Fruit fly (Drosophila melanogaster): Measurements from ENCODE around the gene TAF1B.
A peak's percentile ranks its signal among the peaks of the same experiment; 100 is the strongest.

The TAF1B gene

DNA sequence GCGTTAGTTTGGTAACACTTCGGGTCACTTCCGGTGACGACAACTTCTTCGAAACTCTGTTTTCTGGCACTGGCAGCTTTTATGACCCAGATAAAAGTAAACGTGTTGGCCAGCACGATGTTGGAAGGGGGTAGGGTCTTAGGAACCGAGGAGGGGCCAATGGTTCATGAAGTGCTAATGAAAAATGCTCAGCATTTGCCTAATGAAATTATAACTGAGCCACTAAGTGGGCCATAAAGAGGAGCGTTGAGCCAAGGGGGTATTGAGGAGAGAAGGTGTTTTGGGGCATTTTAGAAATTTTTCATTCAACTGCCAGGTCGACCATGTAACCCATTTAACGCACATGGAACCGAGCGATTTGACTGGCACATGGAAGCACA is 45.7 kb downstream of the TAF1B start (continued):
- TF ChIP-seq CG3281 (GFP tag; optimal IDR thresholded peaks at IDR 0.05) (peak; percentile 19), CG8290 (GFP tag; optimal IDR thresholded peaks at IDR 0.05) (no peak), CG8290 (tag; optimal IDR thresholded peaks at IDR 0.05) (no peak), tgo (GFP tag; IDR thresholded peaks at IDR 0.05) (0 out of 3 replicates have a peak, but pooled peaks have one; percentile 6), CG10209 (GFP tag; optimal IDR thresholded peaks at IDR 0.05) (peak; percentile 21), crp (GFP tag; optimal IDR thresholded peaks at IDR 0.05) (no peak), CG4360 (GFP tag; IDR thresholded peaks at IDR 0.05) (0 out of 2 replicates have a peak, but pooled peaks have one; percentile 1), crol (GFP tag; IDR thresholded peaks at IDR 0.05) (peak; percentile 54; the same call in 1 of the 2 replicates), CG5180 (GFP tag; optimal IDR thresholded peaks at IDR 0.05) (no peak), lov (optimal IDR thresholded peaks at IDR 0.05) (no peak), lov (GFP tag; IDR thresholded peaks at IDR 0.05) (no peak), Sox100B (GFP tag; optimal IDR thresholded peaks at IDR 0.05) (peak; percentile 15), CG4854 (GFP tag; optimal IDR thresholded peaks at IDR 0.05) (no peak), sd (tag; optimal IDR thresholded peaks at IDR 0.05) (peak; percentile 37), Dbx (GFP tag; IDR thresholded peaks at IDR 0.05) (0 out of 3 replicates have a peak, but pooled peaks have one; percentile 3), CG17568 (GFP tag; optimal IDR thresholded peaks at IDR 0.05) (no peak), cwo (GFP tag; optimal IDR thresholded peaks at IDR 0.05) (peak; percentile 29), NFAT (GFP tag; IDR thresholded peaks at IDR 0.05) (no peak), Vsx1 (GFP tag; optimal IDR thresholded peaks at IDR 0.05) (peak; percentile 71)

DNA sequence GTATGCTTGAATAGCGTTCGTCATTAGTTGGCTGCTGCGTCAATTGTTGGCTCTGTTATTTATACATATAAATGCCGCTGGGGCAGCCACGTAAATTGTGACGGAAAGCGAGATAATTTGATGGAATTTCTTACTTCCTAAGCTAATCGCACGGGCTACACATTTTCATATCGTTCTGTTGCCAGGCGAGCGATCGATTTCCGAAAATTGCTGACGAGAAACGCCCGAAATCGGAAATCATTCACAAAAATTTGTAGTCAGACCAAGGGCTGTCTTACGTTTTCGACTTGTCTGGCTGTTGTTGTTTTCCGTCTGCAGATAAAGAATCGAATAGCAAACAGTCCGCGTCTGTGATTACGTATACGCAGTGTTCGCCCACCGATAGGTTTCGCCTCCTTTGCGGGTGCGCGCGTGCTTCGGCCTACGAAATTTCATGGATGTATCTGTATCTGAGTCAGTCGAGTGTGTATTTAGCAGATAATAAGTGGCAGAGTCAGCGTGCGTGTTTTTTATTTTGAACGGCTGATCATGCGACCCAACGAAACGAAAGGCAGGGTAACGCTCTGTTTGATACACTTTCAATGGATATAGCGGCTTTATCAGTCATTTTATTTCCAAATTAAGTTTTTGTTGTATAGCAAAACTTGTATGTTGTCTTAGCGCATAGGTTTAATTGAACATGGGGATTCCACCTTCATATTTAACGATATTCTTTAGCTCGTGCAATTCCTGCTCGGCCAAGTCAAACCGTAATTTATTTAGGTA is 46.3 kb downstream of the TAF1B start:
- TF ChIP-seq HHEX (GFP tag; optimal IDR thresholded peaks at IDR 0.05) (peak; percentile 82), CG7372 (GFP tag; IDR thresholded peaks at IDR 0.05) (peak; percentile 73), bcd (GFP tag; optimal IDR thresholded peaks at IDR 0.05) (peak; percentile 59), inv (GFP tag; IDR thresholded peaks at IDR 0.05; ENCODE audit: partially characterized antibody) (no peak), corto (GFP tag; optimal IDR thresholded peaks at IDR 0.05) (no peak), Max (GFP tag; optimal IDR thresholded peaks at IDR 0.05) (no peak), run (tag; optimal IDR thresholded peaks at IDR 0.05) (peak; percentile 25), repo (GFP tag; optimal IDR thresholded peaks at IDR 0.05) (peak; percentile 45), slbo (GFP tag; IDR thresholded peaks at IDR 0.05) (peak; percentile 83), CrebB (tag; optimal IDR thresholded peaks at IDR 0.05) (peak; percentile 39), mirr (GFP tag; optimal IDR thresholded peaks at IDR 0.05) (peak; percentile 93), Bdp1 (GFP tag; optimal IDR thresholded peaks at IDR 0.05) (peak; percentile 9), crp (GFP tag; optimal IDR thresholded peaks at IDR 0.05) (peak in 1 of 2 experiments; percentile 7), CTCF (GFP tag; optimal IDR thresholded peaks at IDR 0.05) (no peak), CG5953 (GFP tag; IDR thresholded peaks at IDR 0.05) (no peak), emc (GFP tag; optimal IDR thresholded peaks at IDR 0.05) (peak; percentile 50), CG3838 (GFP tag; optimal IDR thresholded peaks at IDR 0.05) (no peak), CG8478 (optimal IDR thresholded peaks at IDR 0.05) (no peak), B-H2 (GFP tag; optimal IDR thresholded peaks at IDR 0.05) (peak; percentile 51), Nf-YB (GFP tag; optimal IDR thresholded peaks at IDR 0.05) (peak; percentile 42), gsb-n (tag; optimal IDR thresholded peaks at IDR 0.05) (no peak), CG15601 (tag; optimal IDR thresholded peaks at IDR 0.05) (peak; percentile 14), jing (GFP tag; optimal IDR thresholded peaks at IDR 0.05) (no peak), CG4707 (GFP tag; optimal IDR thresholded peaks at IDR 0.05) (no peak), croc (GFP tag; conservative IDR thresholded peaks at IDR 0.05) (no peak), so (GFP tag; IDR thresholded peaks at IDR 0.05) (peak; percentile 62; the same call in 1 of the 3 replicates), HmgD (GFP tag; optimal IDR thresholded peaks at IDR 0.05) (no peak), Sin3A (optimal IDR thresholded peaks at IDR 0.05) (no peak), CG10431 (GFP tag; optimal IDR thresholded peaks at IDR 0.05) (no peak), CG31365 (tag; optimal IDR thresholded peaks at IDR 0.05) (no peak), sd (tag; optimal IDR thresholded peaks at IDR 0.05) (peak; percentile 96), Drgx (GFP tag; IDR thresholded peaks at IDR 0.05) (0 out of 2 replicates have a peak, but pooled peaks have one; percentile 6), kni (GFP tag; optimal IDR thresholded peaks at IDR 0.05) (no peak), Sox100B (GFP tag; optimal IDR thresholded peaks at IDR 0.05) (peak; percentile 70)
